Worm (Caenorhabditis elegans) whole organism, L4/young adult: ENCODE measurements around the gene K11D12.8.

Experiments used
- W03F9.2 ChIP-seq: fragments of 150-350 bp; optimal IDR thresholded peaks from 2 replicates; lab custom pipeline; 2014; ENCODE audit warnings: missing biosample characterization, missing genetic modification characterization
- dao-5 ChIP-seq: sonication (generic microtip); optimal IDR thresholded peaks from 2 replicates; lab custom pipeline; 2016; ENCODE audit warnings: missing genotype, missing genetic modification characterization, moderate library complexity, missing compliant biosample characterization
- him-1 ChIP-seq: sonication (generic microtip); optimal IDR thresholded peaks from 2 replicates; lab custom pipeline; 2016; ENCODE audit warnings: missing genotype, missing genetic modification reagents, missing genetic modification characterization, missing compliant biosample characterization

Gene K11D12.8

DNA sequence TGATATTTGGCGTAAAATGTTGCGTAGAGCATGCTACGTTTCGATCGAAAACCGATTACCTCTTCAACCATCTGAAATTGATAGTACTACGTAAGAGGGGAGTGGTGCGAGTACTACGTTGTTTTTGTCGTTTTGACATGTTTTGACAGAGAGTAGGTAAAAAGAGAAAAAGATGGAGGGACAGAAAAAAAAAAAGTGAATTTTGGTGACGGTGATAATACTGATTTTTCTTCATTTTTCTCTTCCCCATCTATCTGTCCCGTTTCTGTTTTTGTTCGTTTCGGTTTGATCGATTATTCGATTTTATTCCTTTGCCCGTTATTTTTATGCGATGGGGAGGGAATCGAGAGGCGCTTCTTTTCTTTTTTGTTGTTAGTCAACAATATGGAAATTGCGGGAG is at the start of gene K11D12.8:
Gene K11D12.8 (minus strand): TSS at position 77 of the 400 bp plus-strand sequence.
- no peak for TF ChIP-seq dao-5 (tag; lab: Kevin White, UChicago)
- no peak for TF ChIP-seq W03F9.2 (tag; lab: Kevin White, UChicago)
- no peak for TF ChIP-seq him-1

ce11 chrV:5090386-5090785 is 49.6 kb upstream of the K11D12.8 start:
- TF ChIP-seq him-1 (no peak), W03F9.2 (tag; lab: Kevin White, UChicago) (no peak), dao-5 (tag; lab: Kevin White, UChicago) (no peak)

- TF ChIP-seq dao-5 (tag; lab: Kevin White, UChicago) = no peak
- no peak for TF ChIP-seq him-1
- no peak for TF ChIP-seq W03F9.2 (tag; lab: Kevin White, UChicago)
These were observed 48.8 kb upstream of the K11D12.8 start, which contains the start of gene glb-32 for ce11 chrV:5089497-5090134. Gene glb-32, minus strand, starts transcription at chrV:5089547.

DNA sequence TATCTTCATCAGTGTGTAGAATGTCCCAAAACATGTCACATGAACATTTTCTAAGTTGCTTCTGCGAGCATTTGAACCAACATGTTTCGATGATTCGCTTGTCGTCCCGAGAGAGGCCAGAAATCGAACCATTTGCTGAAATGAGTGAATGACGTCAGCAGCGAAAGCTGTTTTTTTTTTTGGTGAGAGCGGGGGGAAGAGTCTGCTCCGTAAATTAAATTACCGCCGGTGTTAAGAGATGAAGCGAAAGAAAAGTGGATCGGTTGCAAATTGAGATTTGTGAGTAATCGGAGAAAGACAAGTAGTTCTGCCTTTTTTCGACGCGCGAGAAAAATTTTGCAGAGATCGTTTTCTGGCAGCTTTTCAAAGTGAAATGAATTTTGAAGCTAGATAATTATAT is 47.5 kb upstream of the K11D12.8 start:
- TF ChIP-seq him-1 (no peak), W03F9.2 (tag; lab: Kevin White, UChicago) (no peak), dao-5 (tag; lab: Kevin White, UChicago) (no peak)

ce11 chrV:5086919-5087404 is 46.2 kb upstream of the K11D12.8 start, which contains the start of gene Y58A7A.5:
Gene Y58A7A.5, minus strand, starts transcription at chrV:5086969.
- no peak for TF ChIP-seq him-1
- TF ChIP-seq W03F9.2 (tag; lab: Kevin White, UChicago) = no peak
- TF ChIP-seq dao-5 (tag; lab: Kevin White, UChicago) = no peak

DNA sequence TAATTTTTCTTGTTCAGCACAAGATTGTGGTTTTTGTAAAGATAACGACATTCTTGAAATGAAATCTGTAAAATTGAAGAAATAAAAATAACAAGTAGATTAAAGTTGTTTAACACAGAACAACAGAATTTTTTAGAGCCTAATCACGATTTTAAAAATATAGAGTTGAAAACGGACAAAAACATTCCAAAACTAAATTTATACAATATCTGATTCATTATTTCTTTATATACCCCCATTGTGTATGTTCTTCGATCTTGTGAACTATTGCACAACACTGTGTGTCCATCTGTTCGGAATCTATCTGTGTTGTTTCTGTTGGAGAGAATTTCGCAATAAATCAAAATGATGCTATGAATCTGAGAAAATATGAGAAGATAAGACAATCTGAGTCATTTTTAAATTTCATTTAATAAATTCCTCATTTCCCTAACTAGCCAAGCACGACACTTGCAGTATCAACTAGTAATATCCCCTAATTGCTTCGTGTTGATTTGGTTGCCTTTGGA is 44.2 kb upstream of the K11D12.8 start, which contains the start of gene Y58A7A.4:
Gene Y58A7A.4 (minus strand): TSS at position 51 of the 509 bp plus-strand sequence.
- no peak for TF ChIP-seq him-1
- TF ChIP-seq dao-5 (tag; lab: Kevin White, UChicago) = no peak
- TF ChIP-seq W03F9.2 (tag; lab: Kevin White, UChicago) = no peak

- peak; percentile 68 for TF ChIP-seq W03F9.2 (tag; lab: Kevin White, UChicago)
- TF ChIP-seq him-1 = no peak
These were observed 40.1 kb upstream of the K11D12.8 start, which contains the start of gene Y58A7A.3 for ce11 chrV:5080853-5081338. Gene Y58A7A.3, minus strand, starts transcription at chrV:5080903.

DNA sequence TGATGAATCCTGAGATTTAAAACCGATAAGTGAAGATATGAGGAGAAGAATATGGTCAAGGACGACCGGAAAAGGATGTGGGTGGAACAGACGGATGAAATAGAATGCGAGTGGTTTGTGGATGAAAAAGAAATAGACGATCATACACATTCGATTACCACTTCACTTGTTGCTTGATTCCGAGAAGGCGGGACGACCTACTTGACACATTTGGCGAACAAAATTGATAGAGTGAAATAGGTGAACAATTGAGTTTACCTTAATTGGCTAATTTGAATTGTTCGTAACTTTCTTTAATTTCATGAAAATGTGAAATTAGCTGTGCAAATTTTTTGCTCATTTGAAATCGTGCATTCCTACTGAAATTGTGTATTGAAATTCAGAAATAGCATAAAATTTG is 31.3 kb upstream of the K11D12.8 start, which contains the start of gene Y58A7A.2:
Gene Y58A7A.2 (minus strand): TSS at position 101 of the 400 bp plus-strand sequence.
- no peak for TF ChIP-seq W03F9.2 (tag; lab: Kevin White, UChicago)
- TF ChIP-seq him-1 = no peak
- no peak for TF ChIP-seq dao-5 (tag; lab: Kevin White, UChicago)

- TF ChIP-seq W03F9.2 (tag; lab: Kevin White, UChicago) = no peak
- no peak for TF ChIP-seq dao-5 (tag; lab: Kevin White, UChicago)
- no peak for TF ChIP-seq him-1
These were observed 28.6 kb upstream of the K11D12.8 start, which contains the start of gene Y58A7A.1 for ce11 chrV:5069440-5069839. Gene Y58A7A.1, minus strand, starts transcription at chrV:5069540.

ce11 chrV:5067390-5067789 is 26.6 kb upstream of the K11D12.8 start:
- TF ChIP-seq W03F9.2 (tag; lab: Kevin White, UChicago) = no peak

- TF ChIP-seq dao-5 (tag; lab: Kevin White, UChicago) (no peak), him-1 (peak; percentile 37)
These were observed 24.1 kb upstream of the K11D12.8 start, which contains the start of gene mlk-1 for ce11 chrV:5064761-5065421. Gene mlk-1, minus strand, starts transcription at chrV:5064811.

DNA sequence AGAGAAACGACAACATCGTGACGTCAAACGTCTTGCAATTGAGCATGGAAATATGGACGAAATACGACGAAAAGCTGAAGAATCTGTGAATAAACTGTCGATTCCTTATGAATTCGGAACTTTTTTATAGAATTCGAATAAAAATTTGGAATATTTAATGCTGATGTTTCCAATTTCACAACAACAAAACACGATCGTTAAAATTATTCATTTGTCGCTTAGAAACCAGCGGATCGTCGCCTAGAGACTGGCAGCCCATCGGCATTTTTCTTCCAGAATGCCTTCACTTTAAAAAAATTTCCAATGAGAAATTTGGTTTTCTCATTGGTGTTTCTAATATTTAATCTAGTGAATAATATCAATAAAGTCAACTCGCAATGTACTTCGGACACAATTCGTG is 12.5 kb upstream of the K11D12.8 start, which contains the start of gene cwp-4:
Gene cwp-4 (plus strand): TSS at position 301 of the 400 bp plus-strand sequence.
- TF ChIP-seq dao-5 (tag; lab: Kevin White, UChicago) (no peak), W03F9.2 (tag; lab: Kevin White, UChicago) (no peak), him-1 (no peak)

DNA sequence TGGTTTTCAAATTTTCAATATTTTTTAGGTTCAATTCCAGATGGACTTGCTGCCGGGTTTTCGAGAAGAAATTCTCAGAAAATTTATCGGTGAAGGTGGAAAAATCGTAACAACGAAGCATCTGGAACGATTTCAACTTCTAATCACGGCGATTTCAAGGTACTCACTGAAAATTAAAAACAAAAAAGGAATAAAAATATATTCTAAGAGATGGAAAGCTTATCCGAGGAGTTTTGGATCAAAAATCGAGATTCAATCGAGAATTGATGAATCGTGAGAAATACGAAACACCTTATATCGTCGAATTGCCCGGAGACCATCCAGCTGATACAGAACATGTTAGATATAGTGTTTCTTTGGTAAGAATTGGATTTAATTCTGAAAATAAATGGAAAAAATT is 11.4 kb upstream of the K11D12.8 start, which contains the start of gene K11D12.12:
Gene K11D12.12 (plus strand): TSS at position 29 of the 400 bp plus-strand sequence.
- TF ChIP-seq W03F9.2 (tag; lab: Kevin White, UChicago) (no peak), dao-5 (tag; lab: Kevin White, UChicago) (no peak), him-1 (no peak)
